Worm (Caenorhabditis elegans): ENCODE measurements around the gene srw-7.

- TF ChIP-seq ama-1 (optimal IDR thresholded peaks at IDR 0.05) (no peak), ets-7 (tag; optimal IDR thresholded peaks at IDR 0.05) (no peak)
Observed at ce11 chrV:3832103-3832502, 26.0 kb downstream of the srw-7 start.
